Worm (Caenorhabditis elegans) whole organism, mixed stage, embryonic: ENCODE results near the gene sre-45.

Experiments
- M03D4.4 ChIP-seq: sonication (generic microtip); optimal IDR thresholded peaks from 2 replicates; lab custom pipeline; 2017; ENCODE audit warnings: mild to moderate bottlenecking, missing genetic modification characterization, missing compliant biosample characterization
- bed-3 ChIP-seq: fragments of 200-800 bp; sonication (Bioruptor generic); optimal IDR thresholded peaks from 3 replicates; lab custom pipeline; 2018; ENCODE audit warnings: mild to moderate bottlenecking, missing genetic modification characterization, moderate library complexity, missing compliant biosample characterization
- blmp-1 ChIP-seq: fragments of 150-350 bp; optimal IDR thresholded peaks from 2 replicates; lab custom pipeline; 2014; ENCODE audit warnings: missing biosample characterization, missing genetic modification characterization
- ceh-39 ChIP-seq: fragments of 150-350 bp; optimal IDR thresholded peaks from 2 replicates; lab custom pipeline; 2014; ENCODE audit warnings: missing biosample characterization, missing genetic modification characterization
- ceh-43 ChIP-seq: fragments of 200-800 bp; sonication (Bioruptor generic); optimal IDR thresholded peaks from 2 replicates; lab custom pipeline; 2018; ENCODE audit warnings: mild to moderate bottlenecking, missing genetic modification characterization, moderate library complexity, missing compliant biosample characterization
- ceh-83 ChIP-seq: fragments of 200-800 bp; sonication (Bioruptor generic); optimal IDR thresholded peaks from 2 replicates; lab custom pipeline; 2018; ENCODE audit warnings: mild to moderate bottlenecking, missing genetic modification characterization, missing compliant biosample characterization
- ces-1 ChIP-seq: fragments of 150-350 bp; optimal IDR thresholded peaks from 2 replicates; lab custom pipeline; 2014; ENCODE audit warnings: missing biosample characterization, missing genetic modification reagents, missing genetic modification characterization
- cnd-1 ChIP-seq: fragments of 200-800 bp; sonication (Bioruptor generic); optimal IDR thresholded peaks from 2 replicates; lab custom pipeline; 2018; ENCODE audit warnings: mild to moderate bottlenecking, missing genetic modification characterization, missing compliant biosample characterization
- drap-1 ChIP-seq: fragments of 200-800 bp; sonication (Bioruptor generic); optimal IDR thresholded peaks from 3 replicates; lab custom pipeline; 2018; ENCODE audit warnings: mild to moderate bottlenecking, missing genetic modification characterization, missing compliant biosample characterization
- elt-1 ChIP-seq: sonication (generic microtip); optimal IDR thresholded peaks from 2 replicates; lab custom pipeline; 2017; ENCODE audit warnings: missing genetic modification characterization, mild to moderate bottlenecking, missing compliant biosample characterization, antibody characterized with exemption, moderate library complexity, borderline replicate concordance; ENCODE audit not compliant: insufficient read depth
- elt-3 ChIP-seq: fragments of 150-350 bp; optimal IDR thresholded peaks from 2 replicates; lab custom pipeline; 2014; ENCODE audit warnings: missing biosample characterization, missing genetic modification characterization
- flh-1 ChIP-seq: fragments of 200-800 bp; sonication (Bioruptor generic); optimal IDR thresholded peaks from 2 replicates; lab custom pipeline; 2018; ENCODE audit warnings: mild to moderate bottlenecking, missing genetic modification characterization, moderate library complexity, missing compliant biosample characterization
- ham-2 ChIP-seq: fragments of 200-800 bp; sonication (Bioruptor generic); optimal IDR thresholded peaks from 2 replicates; lab custom pipeline; 2018; ENCODE audit warnings: mild to moderate bottlenecking, missing genetic modification characterization, missing compliant biosample characterization
- hlh-1 ChIP-seq: fragments of 150-350 bp; optimal IDR thresholded peaks from 2 replicates; lab custom pipeline; 2014; ENCODE audit warnings: missing biosample characterization, missing genetic modification reagents, missing genetic modification characterization
- lin-13 ChIP-seq: fragments of 150-350 bp; optimal IDR thresholded peaks from 2 replicates; lab custom pipeline; 2014; ENCODE audit warnings: missing biosample characterization, missing genetic modification characterization
- lin-32 ChIP-seq: fragments of 200-800 bp; sonication (Bioruptor generic); optimal IDR thresholded peaks from 2 replicates; lab custom pipeline; 2018; ENCODE audit warnings: mild to moderate bottlenecking, missing genetic modification characterization, missing compliant biosample characterization
- lsy-2 ChIP-seq: fragments of 150-350 bp; optimal IDR thresholded peaks from 2 replicates; lab custom pipeline; 2014; ENCODE audit warnings: missing biosample characterization, missing genetic modification characterization
- mab-5 ChIP-seq: fragments of 150-350 bp; optimal IDR thresholded peaks from 2 replicates; lab custom pipeline; 2014; ENCODE audit warnings: missing biosample characterization, missing genetic modification characterization
- mep-1 ChIP-seq: fragments of 150-350 bp; optimal IDR thresholded peaks from 2 replicates; lab custom pipeline; 2017; ENCODE audit warnings: missing biosample characterization, missing genetic modification reagents, missing genetic modification characterization, inconsistent platforms
- mls-2 ChIP-seq: sonication (generic microtip); optimal IDR thresholded peaks from 2 replicates; lab custom pipeline; 2016; ENCODE audit warnings: mild to moderate bottlenecking, missing genetic modification characterization, moderate library complexity, missing compliant biosample characterization
- nhr-12 ChIP-seq: fragments of 150-350 bp; optimal IDR thresholded peaks from 2 replicates; lab custom pipeline; 2014; ENCODE audit warnings: missing biosample characterization, missing genetic modification characterization
- nhr-2 ChIP-seq: fragments of 150-350 bp; optimal IDR thresholded peaks from 2 replicates; lab custom pipeline; 2014; ENCODE audit warnings: missing biosample characterization, missing genetic modification characterization
- nhr-237 ChIP-seq: fragments of 150-350 bp; optimal IDR thresholded peaks from 2 replicates; lab custom pipeline; 2014; ENCODE audit warnings: missing biosample characterization, missing genetic modification characterization
- nhr-28 ChIP-seq: fragments of 150-350 bp; optimal IDR thresholded peaks from 2 replicates; lab custom pipeline; 2014; ENCODE audit warnings: missing biosample characterization, missing genetic modification characterization
- nhr-76 ChIP-seq: sonication (generic microtip); optimal IDR thresholded peaks from 2 replicates; lab custom pipeline; 2017; ENCODE audit warnings: missing biosample characterization, missing genetic modification characterization
- pha-4 ChIP-seq: fragments of 150-350 bp; optimal IDR thresholded peaks from 2 replicates; lab custom pipeline; 2018; ENCODE audit warnings: missing biosample characterization, missing genetic modification reagents, missing genetic modification characterization
- sem-2 ChIP-seq: fragments of 200-800 bp; sonication (Bioruptor generic); optimal IDR thresholded peaks from 2 replicates; lab custom pipeline; 2018; ENCODE audit warnings: mild to moderate bottlenecking, missing genetic modification characterization, missing compliant biosample characterization
- snpc-4 ChIP-seq: fragments of 150-350 bp; optimal IDR thresholded peaks from 2 replicates; lab custom pipeline; 2014; ENCODE audit warnings: missing biosample characterization, missing genetic modification characterization
- sptf-1 ChIP-seq: sonication (generic microtip); optimal IDR thresholded peaks from 2 replicates; lab custom pipeline; 2017; ENCODE audit warnings: mild to moderate bottlenecking, missing genetic modification characterization, moderate library complexity, missing compliant biosample characterization
- tbx-8 ChIP-seq: fragments of 200-800 bp; sonication (Bioruptor generic); optimal IDR thresholded peaks from 2 replicates; lab custom pipeline; 2018; ENCODE audit warnings: mild to moderate bottlenecking, missing genetic modification characterization, moderate library complexity, missing compliant biosample characterization
- unc-120 ChIP-seq: sonication (generic microtip); optimal IDR thresholded peaks from 2 replicates; lab custom pipeline; 2017; ENCODE audit warnings: missing genetic modification characterization, missing compliant biosample characterization; ENCODE audit not compliant: poor library complexity, severe bottlenecking
- unc-39 ChIP-seq: fragments of 150-350 bp; optimal IDR thresholded peaks from 2 replicates; lab custom pipeline; 2014; ENCODE audit warnings: missing biosample characterization, missing genetic modification characterization
- unc-62 ChIP-seq: fragments of 150-350 bp; optimal IDR thresholded peaks from 2 replicates; lab custom pipeline; 2014; ENCODE audit warnings: missing biosample characterization, missing genetic modification reagents, missing genetic modification characterization
- zip-8 ChIP-seq: fragments of 150-350 bp; optimal IDR thresholded peaks from 2 replicates; lab custom pipeline; 2014; ENCODE audit warnings: missing biosample characterization, missing genetic modification characterization
- ztf-11 ChIP-seq: fragments of 150-350 bp; optimal IDR thresholded peaks from 2 replicates; lab custom pipeline; 2014; ENCODE audit warnings: missing biosample characterization, missing genetic modification characterization

Gene sre-45

DNA sequence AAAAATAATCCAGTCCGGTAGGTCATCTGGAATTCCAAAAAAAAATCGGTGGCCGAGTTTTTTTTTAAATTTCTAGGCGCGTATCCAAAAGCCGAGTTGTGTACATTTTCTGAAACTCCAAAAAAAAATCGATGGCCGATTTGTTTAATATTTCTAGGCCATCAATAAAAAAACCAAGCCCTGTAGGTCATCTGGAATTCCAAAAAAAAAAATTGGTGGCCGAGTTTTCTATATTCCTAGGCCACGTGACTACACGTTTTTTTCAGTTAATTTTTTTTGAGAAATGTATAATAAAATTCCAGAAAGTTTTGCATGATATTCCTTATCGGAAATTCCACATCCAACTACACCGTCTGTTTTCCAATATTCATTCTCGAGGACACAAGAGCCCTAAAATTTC, at the start of gene sre-45:
Gene sre-45 (plus strand): TSS at position 301 of the 400 bp plus-strand sequence.
- TF ChIP-seq hlh-1 (tag; lab: Kevin White, UChicago): no peak
- no peak for TF ChIP-seq ceh-43 (GFP tag; lab: Kevin White, UChicago)
- TF ChIP-seq ceh-39 (tag; lab: Kevin White, UChicago): no peak
- TF ChIP-seq blmp-1 (tag; lab: Kevin White, UChicago): no peak
- TF ChIP-seq ceh-83 (GFP tag; lab: Kevin White, UChicago): no peak
- no peak for TF ChIP-seq nhr-76 (tag; lab: Kevin White, UChicago)
- TF ChIP-seq nhr-237 (tag; lab: Kevin White, UChicago): no peak
- TF ChIP-seq snpc-4: no peak
- TF ChIP-seq lin-32 (GFP tag; lab: Kevin White, UChicago): no peak
- TF ChIP-seq nhr-28 (tag; lab: Kevin White, UChicago): no peak

DNA sequence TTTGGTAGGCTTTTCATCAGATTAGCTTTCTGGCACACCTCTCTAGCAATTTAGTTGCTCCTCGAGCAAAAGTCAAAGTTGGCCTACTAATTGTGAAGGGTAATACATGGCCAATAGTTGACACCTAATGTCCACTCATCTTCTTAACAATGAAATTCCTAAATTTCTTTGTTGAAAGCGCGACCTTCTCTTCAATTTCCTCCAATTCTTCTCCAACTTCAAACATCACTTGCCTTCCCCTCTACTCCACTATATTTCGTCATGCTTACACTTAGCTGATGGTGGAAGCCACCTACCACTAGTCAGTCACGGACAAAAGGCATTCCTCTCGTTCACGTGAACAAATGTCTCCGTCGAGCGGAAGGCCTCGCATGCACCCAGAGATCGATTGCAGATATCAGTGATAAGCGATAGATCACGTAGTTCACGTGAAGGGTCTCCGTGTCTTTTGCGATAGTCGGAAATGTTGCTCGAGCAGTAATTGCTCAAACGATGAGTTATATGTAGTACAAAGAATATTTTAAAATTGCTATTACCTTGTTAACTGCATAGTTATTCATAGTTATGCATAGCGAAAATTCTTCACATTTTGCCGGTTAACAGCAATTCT, 48.6 kb upstream of the sre-45 start, which contains the start of gene E01G4.3:
Gene E01G4.3 (minus strand): TSS at position 560 of the 610 bp plus-strand sequence.
- peak; percentile 23 for TF ChIP-seq ham-2 (GFP tag; lab: Kevin White, UChicago)
- no peak for TF ChIP-seq zip-8 (tag; lab: Kevin White, UChicago)
- peak; percentile 52 for TF ChIP-seq unc-120 (tag; lab: Kevin White, UChicago)
- peak; percentile 48 for TF ChIP-seq elt-3
- TF ChIP-seq unc-62: peak; percentile 79
- TF ChIP-seq hlh-1 (tag; lab: Kevin White, UChicago): peak; percentile 72
- TF ChIP-seq, all 35 proteins: peak for 5

- no peak for TF ChIP-seq lin-13 (tag; lab: Kevin White, UChicago)
- no peak for TF ChIP-seq lin-32 (GFP tag; lab: Kevin White, UChicago)
- no peak for TF ChIP-seq unc-39
- TF ChIP-seq snpc-4: no peak
- TF ChIP-seq unc-62: no peak
- TF ChIP-seq mls-2 (tag; lab: Kevin White, UChicago): no peak
- TF ChIP-seq mep-1 (tag; lab: Kevin White, UChicago): no peak
- TF ChIP-seq cnd-1 (tag; lab: Kevin White, UChicago): no peak
- TF ChIP-seq mab-5: no peak
Measured at ce11 chrII:13470655-13471054, 47.0 kb upstream of the sre-45 start.

- TF ChIP-seq hlh-1 (tag; lab: Kevin White, UChicago) (peak; percentile 58), tbx-8 (GFP tag; lab: Kevin White, UChicago) (no peak)
- TF ChIP-seq, all 35 proteins: peak for 1
Measured at ce11 chrII:13472101-13472500, 45.6 kb upstream of the sre-45 start, which contains the start of gene E01G4.5. Gene E01G4.5, plus strand, starts transcription at chrII:13472401.

- no peak for TF ChIP-seq flh-1 (GFP tag; lab: Kevin White, UChicago)
- TF ChIP-seq hlh-1 (tag; lab: Kevin White, UChicago): no peak
- TF ChIP-seq ztf-11 (tag; lab: Kevin White, UChicago): no peak
- TF ChIP-seq M03D4.4: peak; percentile 8
- TF ChIP-seq nhr-12: no peak
- TF ChIP-seq tbx-8 (GFP tag; lab: Kevin White, UChicago): no peak
- no peak for TF ChIP-seq pha-4 (tag; lab: Kevin White, UChicago)
- TF ChIP-seq snpc-4: no peak
- no peak for TF ChIP-seq elt-3
- TF ChIP-seq nhr-28 (tag; lab: Kevin White, UChicago): no peak
- no peak for TF ChIP-seq unc-62
- TF ChIP-seq ceh-83 (GFP tag; lab: Kevin White, UChicago): no peak
- TF ChIP-seq unc-120 (tag; lab: Kevin White, UChicago): no peak
- no peak for TF ChIP-seq lin-32 (GFP tag; lab: Kevin White, UChicago)
- no peak for TF ChIP-seq drap-1 (GFP tag; lab: Kevin White, UChicago)
- no peak for TF ChIP-seq nhr-76 (tag; lab: Kevin White, UChicago)
- no peak for TF ChIP-seq nhr-237 (tag; lab: Kevin White, UChicago)
- TF ChIP-seq mls-2 (tag; lab: Kevin White, UChicago): no peak
- no peak for TF ChIP-seq nhr-2 (tag; lab: Kevin White, UChicago)
- TF ChIP-seq ceh-43 (GFP tag; lab: Kevin White, UChicago): no peak
- TF ChIP-seq unc-39: no peak
- no peak for TF ChIP-seq elt-1 (tag; lab: Kevin White, UChicago)
- TF ChIP-seq mep-1 (tag; lab: Kevin White, UChicago): peak; percentile 41
- no peak for TF ChIP-seq blmp-1 (tag; lab: Kevin White, UChicago)
- TF ChIP-seq ceh-39 (tag; lab: Kevin White, UChicago): no peak
- TF ChIP-seq sem-2 (GFP tag; lab: Kevin White, UChicago): no peak
- TF ChIP-seq bed-3: no peak
- peak; percentile 28 for TF ChIP-seq sptf-1 (tag; lab: Kevin White, UChicago)
- TF ChIP-seq cnd-1 (tag; lab: Kevin White, UChicago): no peak
- TF ChIP-seq lsy-2 (tag; lab: Kevin White, UChicago): peak; percentile 32
- no peak for TF ChIP-seq zip-8 (tag; lab: Kevin White, UChicago)
- TF ChIP-seq lin-13 (tag; lab: Kevin White, UChicago): no peak
- peak; percentile 30 for TF ChIP-seq ces-1 (GFP tag; lab: Kevin White, UChicago)
- no peak for TF ChIP-seq ham-2 (GFP tag; lab: Kevin White, UChicago)
Measured at ce11 chrII:13477230-13477629, 40.5 kb upstream of the sre-45 start.
